Fruit fly (Drosophila melanogaster) whole organism, embryonic: Measurements from ENCODE around the gene Mgat4b.

Experiments used
- Bteb2 ChIP-seq: fragments of 200-800 bp; sonication (Bioruptor generic); optimal IDR thresholded peaks from 2 replicates; lab custom pipeline; 2016; ENCODE audit warnings: missing biosample characterization, missing genetic modification characterization
- CG10462 ChIP-seq: fragments of 200-800 bp; sonication (Bioruptor generic); optimal IDR thresholded peaks from 2 replicates; lab custom pipeline; 2016; ENCODE audit warnings: missing biosample characterization, missing genetic modification characterization
- CG10654 ChIP-seq: fragments of 200-800 bp; sonication (Bioruptor generic); optimal IDR thresholded peaks from 2 replicates; lab custom pipeline; 2016; ENCODE audit warnings: missing biosample characterization, missing genetic modification characterization
- CG1233 ChIP-seq: fragments of 200-800 bp; sonication (Bioruptor generic); optimal IDR thresholded peaks from 4 replicates; lab custom pipeline; 2018; ENCODE audit warnings: missing biosample characterization, mild to moderate bottlenecking, missing genetic modification characterization
- CG1792 ChIP-seq: fragments of 200-800 bp; sonication (Bioruptor generic); optimal IDR thresholded peaks from 2 replicates; lab custom pipeline; 2016; ENCODE audit warnings: missing biosample characterization, missing genetic modification characterization
- CG18011 ChIP-seq: fragments of 200-800 bp; sonication (Bioruptor generic); optimal IDR thresholded peaks from 2 replicates; lab custom pipeline; 2017; ENCODE audit warnings: missing biosample characterization, missing genetic modification characterization, mild to moderate bottlenecking, moderate library complexity, missing genotype
- CG18262 ChIP-seq: fragments of 200-800 bp; optimal IDR thresholded peaks from 3 replicates; lab custom pipeline; 2019; ENCODE audit warnings: missing biosample characterization, mild to moderate bottlenecking, missing genetic modification characterization, moderate library complexity
- CG2116 ChIP-seq: fragments of 200-800 bp; sonication (Bioruptor generic); optimal IDR thresholded peaks from 3 replicates; lab custom pipeline; 2018; ENCODE audit warnings: missing biosample characterization, mild to moderate bottlenecking, missing genetic modification characterization
- CG2889 ChIP-seq: fragments of 200-800 bp; sonication (Bioruptor generic); IDR thresholded peaks from 3 replicates; pipeline ENCODE4 v1.3.6; 2022; ENCODE audit warnings: missing biosample characterization, missing genetic modification characterization
- CG4854 ChIP-seq: fragments of 200-800 bp; sonication (Bioruptor generic); optimal IDR thresholded peaks from 2 replicates; lab custom pipeline; 2016; ENCODE audit warnings: missing biosample characterization, missing genetic modification characterization, inconsistent platforms
- CG6254 ChIP-seq: fragments of 200-800 bp; sonication (Bioruptor generic); optimal IDR thresholded peaks from 3 replicates; lab custom pipeline; 2017; ENCODE audit warnings: mild to moderate bottlenecking, missing biosample characterization, missing genetic modification reagents, missing genetic modification characterization
- CG6272 ChIP-seq: fragments of 200-800 bp; sonication (Bioruptor generic); IDR thresholded peaks from 2 replicates; pipeline ENCODE4 v1.3.6; 2022; ENCODE audit warnings: missing biosample characterization, missing genetic modification characterization
- CG7372 ChIP-seq: fragments of 200-800 bp; sonication (Bioruptor generic); IDR thresholded peaks from 2 replicates; pipeline ENCODE4 v1.3.6; 2022; ENCODE audit warnings: missing biosample characterization, missing genetic modification characterization
- CG7745 ChIP-seq: fragments of 200-800 bp; sonication (Bioruptor generic); optimal IDR thresholded peaks from 2 replicates; lab custom pipeline; 2018; ENCODE audit warnings: missing biosample characterization, mild to moderate bottlenecking, missing genetic modification characterization, moderate library complexity
- CG8290 ChIP-seq, 3 experiments: fragments of 200-800 bp; sonication (Bioruptor generic); optimal IDR thresholded peaks; 2 replicates each; lab custom pipeline; 2016 to 2019; ENCODE audit warnings: missing biosample characterization in 3 of 3, missing genetic modification characterization in 3 of 3, mild to moderate bottlenecking in 2 of 3, moderate library complexity in 1 of 3
- CG9609 ChIP-seq: fragments of 200-800 bp; sonication (Bioruptor generic); optimal IDR thresholded peaks from 3 replicates; lab custom pipeline; 2016; ENCODE audit warnings: missing biosample characterization, missing genetic modification characterization
- Chrac-16 ChIP-seq: fragments of 200-800 bp; sonication (Bioruptor generic); optimal IDR thresholded peaks from 3 replicates; lab custom pipeline; 2016; ENCODE audit warnings: missing biosample characterization, missing genetic modification characterization
- E2f1 ChIP-seq: fragments of 200-800 bp; sonication (Bioruptor generic); IDR thresholded peaks from 2 replicates; pipeline ENCODE4 v1.3.6; 2022; ENCODE audit warnings: missing biosample characterization, missing genetic modification characterization
- E2f2 ChIP-seq: fragments of 200-800 bp; sonication (Bioruptor generic); IDR thresholded peaks from 2 replicates; pipeline ENCODE4 v1.3.6; 2022; ENCODE audit warnings: missing biosample characterization, missing genetic modification characterization
- Fer3 ChIP-seq: fragments of 200-800 bp; sonication (Bioruptor generic); optimal IDR thresholded peaks from 2 replicates; lab custom pipeline; 2018; ENCODE audit warnings: missing biosample characterization, mild to moderate bottlenecking, missing genetic modification characterization, moderate library complexity
- Gsc ChIP-seq: fragments of 200-800 bp; sonication (Bioruptor generic); IDR thresholded peaks from 2 replicates; pipeline ENCODE4 v1.3.6; 2022; ENCODE audit warnings: missing biosample characterization, missing genetic modification characterization
- Hr3 ChIP-seq: fragments of 200-800 bp; sonication (Bioruptor generic); optimal IDR thresholded peaks from 3 replicates; lab custom pipeline; 2016; ENCODE audit warnings: missing biosample characterization, missing genetic modification characterization
- MBD-R2 ChIP-seq: fragments of 200-800 bp; sonication (Bioruptor generic); IDR thresholded peaks from 2 replicates; pipeline ENCODE4 v1.3.6; 2022; ENCODE audit warnings: missing biosample characterization, missing genetic modification characterization
- Scr ChIP-seq: fragments of 200-800 bp; sonication (Bioruptor generic); IDR thresholded peaks from 2 replicates; pipeline ENCODE4 v1.3.6; 2022; ENCODE audit warnings: missing biosample characterization, missing genetic modification characterization; ENCODE audit not compliant: partially characterized antibody
- Sox102F ChIP-seq: fragments of 200-800 bp; sonication (Bioruptor generic); optimal IDR thresholded peaks from 2 replicates; lab custom pipeline; 2018; ENCODE audit warnings: missing biosample characterization, mild to moderate bottlenecking, missing genetic modification characterization, moderate library complexity
- Sry-β ChIP-seq: fragments of 200-800 bp; sonication (Bioruptor generic); optimal IDR thresholded peaks from 2 replicates; lab custom pipeline; 2018; ENCODE audit warnings: missing biosample characterization, mild to moderate bottlenecking, missing genetic modification characterization, moderate library complexity
- Sry-δ ChIP-seq: fragments of 200-800 bp; sonication (Bioruptor generic); optimal IDR thresholded peaks from 2 replicates; lab custom pipeline; 2016; ENCODE audit warnings: missing biosample characterization, missing genetic modification characterization
- Stat92E ChIP-seq, 3 experiments: fragments of >200 bp in 2 of 3; fragments of 200-800 bp in 1 of 3; sonication (Bioruptor generic) in 1 of 3; optimal IDR thresholded peaks; 2 replicates each; lab custom pipeline; 2017 to 2019; ENCODE audit warnings: missing biosample characterization in 3 of 3, missing genetic modification characterization in 3 of 3, mild to moderate bottlenecking in 1 of 3, moderate library complexity in 1 of 3
- az2 ChIP-seq: fragments of 200-800 bp; sonication (Bioruptor generic); optimal IDR thresholded peaks from 3 replicates; lab custom pipeline; 2016; ENCODE audit warnings: missing biosample characterization, missing genetic modification characterization
- bbx ChIP-seq: fragments of 200-800 bp; sonication (Bioruptor generic); IDR thresholded peaks from 2 replicates; pipeline ENCODE4 v1.3.6; 2022; ENCODE audit warnings: missing biosample characterization, missing genetic modification characterization; ENCODE audit not compliant: partially characterized antibody
- crol ChIP-seq: fragments of 200-800 bp; sonication (Bioruptor generic); IDR thresholded peaks from 2 replicates; pipeline ENCODE4 v1.3.6; 2022; ENCODE audit warnings: missing biosample characterization, missing genetic modification characterization
- dati ChIP-seq: fragments of 200-800 bp; sonication (Bioruptor generic); IDR thresholded peaks from 2 replicates; pipeline ENCODE4 v1.3.6; 2022; ENCODE audit warnings: missing biosample characterization, missing genetic modification characterization
- ftz-f1 ChIP-seq: fragments of 200-800 bp; sonication (Bioruptor generic); optimal IDR thresholded peaks from 2 replicates; lab custom pipeline; 2016; ENCODE audit warnings: missing biosample characterization, missing genetic modification characterization
- gcm ChIP-seq: fragments of 200-800 bp; sonication (Bioruptor generic); optimal IDR thresholded peaks from 2 replicates; lab custom pipeline; 2019; ENCODE audit warnings: missing biosample characterization, mild to moderate bottlenecking, missing genetic modification characterization, moderate library complexity
- ham ChIP-seq: fragments of 200-800 bp; sonication (Bioruptor generic); IDR thresholded peaks from 2 replicates; pipeline ENCODE4 v1.3.6; 2022; ENCODE audit warnings: missing biosample characterization, missing genetic modification characterization
- kah ChIP-seq: fragments of 200-800 bp; sonication (Bioruptor generic); optimal IDR thresholded peaks from 2 replicates; lab custom pipeline; 2018; ENCODE audit warnings: missing biosample characterization, mild to moderate bottlenecking, missing genetic modification characterization
- kni ChIP-seq: fragments of 200-800 bp; sonication (Bioruptor generic); optimal IDR thresholded peaks from 3 replicates; lab custom pipeline; 2017; ENCODE audit warnings: mild to moderate bottlenecking, missing biosample characterization, missing genetic modification reagents, missing genetic modification characterization
- lov ChIP-seq, 2 experiments: fragments of 200-800 bp in 1 of 2; fragments of >200 bp in 1 of 2; sonication (Bioruptor generic) in 1 of 2; IDR thresholded peaks in 1 of 2; optimal IDR thresholded peaks in 1 of 2; 2 replicates in 1 of 2; 3 replicates in 1 of 2; pipeline versions ENCODE4 v1.3.6 to Lab custom; 2017 to 2022; ENCODE audit warnings: missing biosample characterization in 1 of 2, missing genetic modification characterization in 1 of 2
- odd ChIP-seq: fragments of 200-800 bp; sonication (Bioruptor generic); optimal IDR thresholded peaks from 2 replicates; lab custom pipeline; 2017; ENCODE audit warnings: missing biosample characterization, mild to moderate bottlenecking, missing genetic modification characterization
- pho ChIP-seq: fragments of 200-800 bp; sonication (Bioruptor generic); optimal IDR thresholded peaks from 2 replicates; lab custom pipeline; 2016; ENCODE audit warnings: missing biosample characterization, missing genetic modification characterization
- pita ChIP-seq: fragments of 200-800 bp; sonication (Bioruptor generic); optimal IDR thresholded peaks from 2 replicates; lab custom pipeline; 2017; ENCODE audit warnings: missing biosample characterization, mild to moderate bottlenecking, missing genetic modification characterization
- pros ChIP-seq: fragments of 200-800 bp; sonication (Bioruptor generic); optimal IDR thresholded peaks from 3 replicates; lab custom pipeline; 2019; ENCODE audit warnings: missing biosample characterization, mild to moderate bottlenecking, missing genetic modification characterization, moderate library complexity
- stc ChIP-seq: fragments of 200-800 bp; sonication (Bioruptor generic); IDR thresholded peaks from 2 replicates; pipeline ENCODE4 v1.3.6; 2022; ENCODE audit warnings: missing biosample characterization, missing genetic modification characterization
- toy ChIP-seq: fragments of 200-800 bp; sonication (Bioruptor generic); IDR thresholded peaks from 2 replicates; pipeline ENCODE4 v1.3.6; 2022; ENCODE audit warnings: missing biosample characterization, missing genetic modification characterization
- unc-4 ChIP-seq: fragments of 200-800 bp; sonication (Bioruptor generic); IDR thresholded peaks from 2 replicates; pipeline ENCODE4 v1.3.6; 2022; ENCODE audit warnings: missing biosample characterization, missing genetic modification characterization; ENCODE audit not compliant: partially characterized antibody
- vvl ChIP-seq: fragments of 200-800 bp; sonication (Bioruptor generic); IDR thresholded peaks from 2 replicates; pipeline ENCODE4 v1.3.6; 2022; ENCODE audit warnings: missing biosample characterization, missing genetic modification characterization
- zen ChIP-seq: fragments of 200-800 bp; sonication (Bioruptor generic); optimal IDR thresholded peaks from 3 replicates; lab custom pipeline; 2018; ENCODE audit warnings: missing biosample characterization, mild to moderate bottlenecking, missing genetic modification characterization, moderate library complexity
- zfh2 ChIP-seq: fragments of 200-800 bp; sonication (Bioruptor generic); optimal IDR thresholded peaks from 2 replicates; lab custom pipeline; 2016; ENCODE audit warnings: missing biosample characterization, missing genetic modification characterization

The Mgat4b gene

DNA sequence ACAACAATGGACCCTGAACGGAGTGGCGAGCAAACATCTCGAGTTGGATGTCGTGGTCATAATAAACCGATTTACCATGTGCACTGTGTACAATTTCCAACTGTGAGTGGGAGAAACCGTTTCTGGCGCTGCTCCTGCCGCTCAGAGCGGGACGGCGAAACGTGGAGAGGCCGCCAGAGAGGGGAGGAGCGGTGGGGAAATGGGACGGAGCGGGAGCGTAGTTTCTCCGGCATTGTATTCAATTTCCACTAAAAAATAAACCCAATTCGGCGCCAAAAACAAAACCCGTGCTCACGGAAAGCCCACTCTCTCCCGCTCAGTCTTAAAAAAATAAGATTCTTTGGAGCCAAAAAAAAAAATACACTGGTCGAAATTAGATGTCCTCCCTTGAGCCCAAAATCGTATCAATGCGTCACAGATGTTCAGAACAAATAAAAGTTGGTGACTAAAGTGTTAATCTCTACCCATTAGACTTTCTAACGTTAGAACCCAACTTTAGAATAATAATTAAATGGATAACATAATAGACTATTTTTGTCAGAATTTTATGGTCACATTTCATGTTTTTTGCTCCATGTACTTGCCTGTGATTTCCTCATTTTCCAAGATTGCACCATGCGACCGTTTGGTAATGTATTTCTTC lies 9.0 kb downstream of the Mgat4b start (continued):
- TF ChIP-seq CG7372 (GFP tag; lab: Robert Waterston, UW) (no peak), Scr (GFP tag; lab: Robert Waterston, UW) (no peak), unc-4 (GFP tag; lab: Robert Waterston, UW) (peak; percentile 30; the same call in 1 of the 2 replicates), pho (peak; percentile 42), ham (GFP tag; lab: Robert Waterston, UW) (no peak), Bteb2 (GFP tag; lab: Kevin White, UChicago) (peak; percentile 50), ftz-f1 (GFP tag; lab: Kevin White, UChicago) (no peak), kni (no peak), CG6254 (GFP tag; lab: Kevin White, UChicago) (peak; percentile 56), Stat92E (GFP tag; optimal IDR thresholded peaks at IDR 0.05; lab: Kevin White, UChicago) (no peak), CG2889 (no peak), CG10462 (GFP tag; lab: Kevin White, UChicago) (peak; percentile 46), dati (GFP tag; lab: Robert Waterston, UW) (no peak), CG1792 (GFP tag; lab: Kevin White, UChicago) (peak; percentile 51), CG6272 (GFP tag; lab: Robert Waterston, UW) (no peak), Fer3 (tag; lab: Kevin White, UChicago) (peak; percentile 71), CG18011 (GFP tag; lab: Kevin White, UChicago) (peak; percentile 30), vvl (GFP tag; lab: Robert Waterston, UW) (peak; percentile 60), zfh2 (GFP tag; lab: Kevin White, UChicago) (peak; percentile 45), pita (no peak), CG7745 (tag; lab: Kevin White, UChicago) (no peak), stc (GFP tag; lab: Robert Waterston, UW) (peak; percentile 73), CG4854 (GFP tag; lab: Kevin White, UChicago) (peak; percentile 44), gcm (peak; percentile 58), CG10654 (GFP tag; lab: Kevin White, UChicago) (peak; percentile 68), bbx (GFP tag; lab: Robert Waterston, UW) (peak; percentile 32; the same call in 1 of the 2 replicates), az2 (GFP tag; lab: Kevin White, UChicago) (peak; percentile 71), MBD-R2 (GFP tag; lab: Robert Waterston, UW) (no peak; the same call in 1 of the 2 replicates), kah (GFP tag; lab: Kevin White, UChicago) (peak; percentile 25), Hr3 (GFP tag; lab: Kevin White, UChicago) (peak; percentile 63), E2f2 (GFP tag; lab: Robert Waterston, UW) (peak; percentile 56), Sox102F (GFP tag; lab: Kevin White, UChicago) (peak; percentile 81), lov (optimal IDR thresholded peaks at IDR 0.05; lab: Kevin White, UChicago) (no peak), lov (GFP tag; IDR thresholded peaks at IDR 0.05; lab: Robert Waterston, UW) (no peak), CG2116 (GFP tag; lab: Kevin White, UChicago) (peak; percentile 35), toy (GFP tag; lab: Robert Waterston, UW) (no peak), odd (GFP tag; lab: Kevin White, UChicago) (peak; percentile 48), Sry-δ (GFP tag; lab: Kevin White, UChicago) (peak; percentile 0), E2f1 (GFP tag; lab: Robert Waterston, UW) (peak; percentile 69), CG9609 (GFP tag; lab: Kevin White, UChicago) (peak; percentile 58), Gsc (no peak), crol (GFP tag; lab: Robert Waterston, UW) (peak; percentile 99), CG1233 (GFP tag; lab: Kevin White, UChicago) (no peak), Sry-β (GFP tag; lab: Kevin White, UChicago) (no peak), zen (peak; percentile 33), Chrac-16 (GFP tag; lab: Kevin White, UChicago) (peak; percentile 65), pros (GFP tag; lab: Kevin White, UChicago) (no peak), CG8290 (GFP tag; optimal IDR thresholded peaks at IDR 0.05; lab: Kevin White, UChicago) (peak; percentile 2), CG8290 (tag; optimal IDR thresholded peaks at IDR 0.05; lab: Kevin White, UChicago) (peak in 1 of 2 experiments; percentile 64), CG18262 (tag; lab: Kevin White, UChicago) (peak; percentile 62)
